Worm (Caenorhabditis elegans) whole organism, early embryonic: ENCODE results near the gene F26G5.1.

Experiments
- ama-1 ChIP-seq: fragments of 150-350 bp; optimal IDR thresholded peaks from 2 replicates; lab custom pipeline; 2014
- sea-1 ChIP-seq: fragments of 200-800 bp; sonication (Bioruptor generic); conservative IDR thresholded peaks from 2 replicates; pipeline ENCODE4 v1.3.6; 2022; ENCODE audit warnings: missing genetic modification characterization, missing compliant biosample characterization

ce11 chrV:4964020-4964635 is 11.2 kb upstream of the F26G5.1 start:
- TF ChIP-seq sea-1 (no peak), ama-1 (lab: Kevin White, UChicago) (no peak)
